Worm (Caenorhabditis elegans) whole organism, young adult: Measurements from ENCODE around the gene ada-2.

Experiments
- B0035.1 ChIP-seq: sonication (generic microtip); optimal IDR thresholded peaks from 2 replicates; lab custom pipeline; 2016; ENCODE audit warnings: missing genetic modification characterization, mild to moderate bottlenecking, missing compliant biosample characterization, missing genotype, missing genetic modification reagents
- F49E8.2 ChIP-seq: sonication (generic microtip); optimal IDR thresholded peaks from 3 replicates; lab custom pipeline; 2017; ENCODE audit warnings: missing genetic modification characterization, mild to moderate bottlenecking, missing compliant biosample characterization, antibody characterized with exemption, moderate library complexity; ENCODE audit not compliant: insufficient read depth
- F52B5.7 ChIP-seq: sonication (generic microtip); optimal IDR thresholded peaks from 2 replicates; lab custom pipeline; 2016; ENCODE audit warnings: mild to moderate bottlenecking, missing genetic modification characterization, missing compliant biosample characterization
- K11D2.4 ChIP-seq: fragments of 200-800 bp; sonication (Bioruptor generic); IDR thresholded peaks from 2 replicates; pipeline ENCODE4 v1.3.6; 2022; ENCODE audit warnings: missing genetic modification reagents, missing genetic modification characterization, missing compliant biosample characterization
- T07F8.4 ChIP-seq: sonication (generic microtip); optimal IDR thresholded peaks from 2 replicates; lab custom pipeline; 2016; ENCODE audit warnings: mild to moderate bottlenecking, missing genetic modification characterization, moderate library complexity, missing compliant biosample characterization
- T26A5.8 ChIP-seq: sonication (generic microtip); optimal IDR thresholded peaks from 2 replicates; lab custom pipeline; 2016; ENCODE audit warnings: missing genetic modification characterization, missing compliant biosample characterization
- Y53G8AR.9 ChIP-seq: fragments of 200-800 bp; sonication (Bioruptor generic); conservative IDR thresholded peaks from 2 replicates; pipeline ENCODE4 v1.3.6; 2022; ENCODE audit warnings: missing genetic modification reagents, missing genetic modification characterization, missing compliant biosample characterization
- ZK185.1 ChIP-seq: sonication (generic microtip); optimal IDR thresholded peaks from 2 replicates; lab custom pipeline; 2016; ENCODE audit warnings: mild to moderate bottlenecking, missing genetic modification characterization, missing compliant biosample characterization; ENCODE audit not compliant: poor library complexity, severe bottlenecking
- attf-3 ChIP-seq: fragments of 200-800 bp; sonication (Bioruptor generic); conservative IDR thresholded peaks from 2 replicates; pipeline ENCODE4 v1.3.6; 2022; ENCODE audit warnings: missing genetic modification reagents, missing genetic modification characterization, missing compliant biosample characterization
- attf-5 ChIP-seq: fragments of 200-800 bp; sonication (Bioruptor generic); optimal IDR thresholded peaks from 2 replicates; lab custom pipeline; 2018; ENCODE audit warnings: mild to moderate bottlenecking, missing genetic modification characterization, missing compliant biosample characterization
- bed-1 ChIP-seq: fragments of 200-800 bp; sonication (Bioruptor generic); IDR thresholded peaks from 2 replicates; pipeline ENCODE4 v1.3.6; 2022; ENCODE audit warnings: missing genetic modification reagents, missing genetic modification characterization, missing compliant biosample characterization
- dpl-1 ChIP-seq: fragments of 150-350 bp; optimal IDR thresholded peaks from 2 replicates; lab custom pipeline; 2014; ENCODE audit warnings: missing biosample characterization, missing genetic modification reagents, missing genetic modification characterization
- egl-44 ChIP-seq: fragments of 200-800 bp; sonication (Bioruptor generic); IDR thresholded peaks from 2 replicates; pipeline ENCODE4 v1.3.6; 2022; ENCODE audit warnings: missing genetic modification reagents, missing genetic modification characterization, missing compliant biosample characterization
- egrh-3 ChIP-seq: fragments of 200-800 bp; sonication (Bioruptor generic); IDR thresholded peaks from 2 replicates; pipeline ENCODE4 v1.3.6; 2022; ENCODE audit warnings: missing genetic modification reagents, missing genetic modification characterization, missing compliant biosample characterization
- hlh-12 ChIP-seq: sonication (generic microtip); optimal IDR thresholded peaks from 2 replicates; lab custom pipeline; 2016; ENCODE audit warnings: missing genetic modification characterization, missing compliant biosample characterization
- hrde-1 ChIP-seq: sonication (generic microtip); optimal IDR thresholded peaks from 2 replicates; lab custom pipeline; 2016; ENCODE audit warnings: missing genetic modification characterization, mild to moderate bottlenecking, missing compliant biosample characterization, moderate library complexity, missing genotype, missing genetic modification reagents, borderline replicate concordance
- let-526 ChIP-seq: fragments of 200-800 bp; sonication (Bioruptor generic); IDR thresholded peaks from 2 replicates; pipeline ENCODE4 v1.3.6; 2022; ENCODE audit warnings: missing genetic modification reagents, missing genetic modification characterization, missing compliant biosample characterization
- lin-26 ChIP-seq: fragments of 200-800 bp; sonication (Bioruptor generic); IDR thresholded peaks from 2 replicates; pipeline ENCODE4 v1.3.6; 2022; ENCODE audit warnings: missing genetic modification reagents, missing genetic modification characterization, missing compliant biosample characterization
- lin-40 ChIP-seq: sonication (generic microtip); optimal IDR thresholded peaks from 2 replicates; lab custom pipeline; 2016; ENCODE audit warnings: missing genetic modification characterization, mild to moderate bottlenecking, missing compliant biosample characterization, missing genotype, missing genetic modification reagents
- madf-10 ChIP-seq: sonication (generic microtip); optimal IDR thresholded peaks from 2 replicates; lab custom pipeline; 2016; ENCODE audit warnings: mild to moderate bottlenecking, missing genetic modification characterization, missing compliant biosample characterization
- mel-28 ChIP-seq: sonication (generic microtip); optimal IDR thresholded peaks from 2 replicates; lab custom pipeline; 2016; ENCODE audit warnings: borderline replicate concordance, mild to moderate bottlenecking, missing genetic modification characterization, missing compliant biosample characterization
- mxl-1 ChIP-seq: sonication (generic microtip); optimal IDR thresholded peaks from 2 replicates; lab custom pipeline; 2016; ENCODE audit warnings: missing genetic modification characterization, missing compliant biosample characterization
- nfya-2 ChIP-seq: fragments of 200-800 bp; sonication (Bioruptor generic); IDR thresholded peaks from 2 replicates; pipeline ENCODE4 v1.3.6; 2022; ENCODE audit warnings: missing genetic modification reagents, missing genetic modification characterization, missing compliant biosample characterization
- nfyb-1 ChIP-seq: fragments of 200-800 bp; sonication (Bioruptor generic); IDR thresholded peaks from 2 replicates; pipeline ENCODE4 v1.3.6; 2022; ENCODE audit warnings: missing genetic modification reagents, missing genetic modification characterization, missing compliant biosample characterization
- nhr-90 ChIP-seq: sonication (generic microtip); optimal IDR thresholded peaks from 2 replicates; lab custom pipeline; 2016; ENCODE audit warnings: missing genotype, mild to moderate bottlenecking, missing genetic modification characterization, missing compliant biosample characterization
- rcor-1 ChIP-seq: fragments of 200-800 bp; sonication (Bioruptor generic); IDR thresholded peaks from 2 replicates; pipeline ENCODE4 v1.3.6; 2022; ENCODE audit warnings: missing genetic modification reagents, missing genetic modification characterization, missing compliant biosample characterization
- sdz-38 ChIP-seq: sonication (generic microtip); optimal IDR thresholded peaks from 2 replicates; lab custom pipeline; 2016; ENCODE audit warnings: missing genotype, missing genetic modification characterization, missing compliant biosample characterization
- sea-2 ChIP-seq: fragments of 200-800 bp; sonication (Bioruptor generic); IDR thresholded peaks from 2 replicates; pipeline ENCODE4 v1.3.6; 2022; ENCODE audit warnings: missing genetic modification characterization, missing compliant biosample characterization
- snpc-1.1 ChIP-seq: sonication (generic microtip); optimal IDR thresholded peaks from 2 replicates; lab custom pipeline; 2017; ENCODE audit warnings: missing genetic modification characterization, mild to moderate bottlenecking, missing compliant biosample characterization, antibody characterized with exemption, moderate library complexity, missing genotype, missing genetic modification reagents; ENCODE audit not compliant: insufficient read depth
- snpc-4 ChIP-seq, 5 experiments: fragments of 150-350 bp in 1 of 5; sonication (generic microtip) in 4 of 5; optimal IDR thresholded peaks; 2 replicates each; lab custom pipeline; 2014 to 2018; ENCODE audit warnings: missing genetic modification characterization in 5 of 5, missing biosample characterization in 3 of 5, antibody characterized with exemption in 2 of 5, mild to moderate bottlenecking in 2 of 5, missing compliant biosample characterization in 2 of 5, missing genotype in 2 of 5, moderate library complexity in 2 of 5, missing genetic modification reagents in 1 of 5
- somi-1 ChIP-seq: fragments of 200-800 bp; sonication (Bioruptor generic); optimal IDR thresholded peaks from 2 replicates; lab custom pipeline; 2018; ENCODE audit warnings: mild to moderate bottlenecking, missing genetic modification characterization, missing compliant biosample characterization
- tbp1 ChIP-seq: fragments of 200-800 bp; sonication (Bioruptor generic); optimal IDR thresholded peaks from 2 replicates; lab custom pipeline; 2018; ENCODE audit warnings: mild to moderate bottlenecking, missing genetic modification characterization, missing compliant biosample characterization
- tlf-1 ChIP-seq: fragments of 200-800 bp; sonication (Bioruptor generic); optimal IDR thresholded peaks from 2 replicates; lab custom pipeline; 2018; ENCODE audit warnings: mild to moderate bottlenecking, missing genetic modification characterization, missing compliant biosample characterization
- zim-3 ChIP-seq: sonication (generic microtip); optimal IDR thresholded peaks from 2 replicates; lab custom pipeline; 2017; ENCODE audit warnings: mild to moderate bottlenecking, missing genetic modification characterization, moderate library complexity, missing compliant biosample characterization
- ztf-18 ChIP-seq: sonication (generic microtip); optimal IDR thresholded peaks from 2 replicates; lab custom pipeline; 2016; ENCODE audit warnings: missing genotype, mild to moderate bottlenecking, missing genetic modification characterization, missing compliant biosample characterization
- ztf-22 ChIP-seq: fragments of 200-800 bp; sonication (Bioruptor generic); optimal IDR thresholded peaks from 2 replicates; lab custom pipeline; 2018; ENCODE audit warnings: mild to moderate bottlenecking, missing genetic modification characterization, moderate library complexity, missing compliant biosample characterization
- ztf-25 ChIP-seq: fragments of 200-800 bp; sonication (Bioruptor generic); IDR thresholded peaks from 2 replicates; pipeline ENCODE4 v1.3.6; 2022; ENCODE audit warnings: missing genetic modification reagents, missing genetic modification characterization, missing compliant biosample characterization
- ztf-26 ChIP-seq: sonication (generic microtip); optimal IDR thresholded peaks from 2 replicates; lab custom pipeline; 2017; ENCODE audit warnings: missing genetic modification characterization, missing compliant biosample characterization
- ztf-28 ChIP-seq: fragments of 200-800 bp; sonication (Bioruptor generic); IDR thresholded peaks from 2 replicates; pipeline ENCODE4 v1.3.6; 2022; ENCODE audit warnings: missing genetic modification reagents, missing genetic modification characterization, missing compliant biosample characterization
- ztf-3 ChIP-seq: fragments of 200-800 bp; sonication (Bioruptor generic); optimal IDR thresholded peaks from 2 replicates; lab custom pipeline; 2018; ENCODE audit warnings: mild to moderate bottlenecking, missing genetic modification characterization, missing compliant biosample characterization

Gene ada-2

DNA sequence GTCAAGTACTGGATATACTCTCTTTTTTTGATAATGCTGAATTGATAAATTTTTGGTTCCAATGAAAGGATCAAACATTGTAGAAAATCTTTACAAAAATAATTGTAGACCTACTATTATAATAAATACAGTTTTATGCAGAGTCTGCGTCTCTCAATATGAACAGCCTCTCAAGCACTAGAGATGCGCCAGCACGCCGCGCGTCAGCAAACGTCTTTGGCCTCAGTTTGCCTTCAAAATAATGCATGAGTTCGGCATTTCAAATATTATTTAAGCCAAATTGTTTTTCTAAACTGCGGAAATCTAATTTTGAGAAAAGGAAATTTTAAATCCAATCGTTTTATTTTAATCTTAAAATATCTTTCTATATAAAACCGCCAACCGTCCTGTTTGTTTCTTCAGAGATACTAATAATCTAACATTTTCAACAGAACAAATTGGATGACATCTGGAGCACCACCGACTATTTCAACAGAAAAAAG is 49.7 kb downstream of the ada-2 start, which contains the start of gene cul-4 (continued):
- TF ChIP-seq K11D2.4 (GFP tag; lab: Robert Waterston, UW) (no peak), somi-1 (GFP tag; lab: Kevin White, UChicago) (no peak), hlh-12 (tag; lab: Kevin White, UChicago) (no peak), ztf-26 (no peak), attf-5 (peak; percentile 50), sea-2 (GFP tag; lab: Robert Waterston, UW) (no peak), attf-3 (GFP tag; lab: Robert Waterston, UW) (peak; percentile 71), ztf-25 (GFP tag; lab: Robert Waterston, UW) (no peak), snpc-1.1 (tag; lab: Kevin White, UChicago) (peak; percentile 79), nfyb-1 (GFP tag; lab: Robert Waterston, UW) (peak; percentile 69), T26A5.8 (tag; lab: Kevin White, UChicago) (no peak), let-526 (no peak), ztf-28 (GFP tag; lab: Robert Waterston, UW) (0 out of 2 replicates have a peak, but pooled peaks have one; percentile 63), rcor-1 (peak; percentile 88), T07F8.4 (tag; lab: Kevin White, UChicago) (no peak), mxl-1 (no peak), nhr-90 (tag; lab: Kevin White, UChicago) (no peak), ztf-3 (GFP tag; lab: Kevin White, UChicago) (no peak), B0035.1 (tag; lab: Kevin White, UChicago) (no peak), F52B5.7 (tag; lab: Kevin White, UChicago) (no peak), Y53G8AR.9 (GFP tag; lab: Robert Waterston, UW) (peak; percentile 65; the same call in 1 of the 2 replicates), sdz-38 (no peak), snpc-4 (GFP tag; optimal IDR thresholded peaks at IDR 0.05; lab: Kevin White, UChicago) (peak; percentile 36), snpc-4 (tag; optimal IDR thresholded peaks at IDR 0.05; lab: Kevin White, UChicago) (peak in 3 of 4 experiments; percentile 64 to 79 (median 70)), tlf-1 (peak; percentile 81), bed-1 (no peak), mel-28 (tag; lab: Kevin White, UChicago) (no peak), F49E8.2 (tag; lab: Kevin White, UChicago) (peak; percentile 63), dpl-1 (peak; percentile 53), nfya-2 (GFP tag; lab: Robert Waterston, UW) (no peak), madf-10 (tag; lab: Kevin White, UChicago) (no peak), lin-40 (tag; lab: Kevin White, UChicago) (no peak), ztf-18 (tag; lab: Kevin White, UChicago) (peak; percentile 98), ztf-22 (no peak), hrde-1 (tag; lab: Kevin White, UChicago) (no peak), egl-44 (GFP tag; lab: Robert Waterston, UW) (no peak), lin-26 (GFP tag; lab: Robert Waterston, UW) (no peak), egrh-3 (GFP tag; lab: Robert Waterston, UW) (no peak), ZK185.1 (tag; lab: Kevin White, UChicago) (peak; percentile 85), tbp1 (GFP tag; lab: Kevin White, UChicago) (peak; percentile 68), zim-3 (no peak)
